Worm (Caenorhabditis elegans) whole organism, L1 larva: Measurements from ENCODE around the gene pid-5.

ENCODE experiments used
- C04F5.9 ChIP-seq: sonication (generic microtip); optimal IDR thresholded peaks from 2 replicates; lab custom pipeline; 2016; ENCODE audit warnings: missing genetic modification characterization, missing compliant biosample characterization
- C16A3.4 ChIP-seq: fragments of 150-350 bp; optimal IDR thresholded peaks from 2 replicates; lab custom pipeline; 2014; ENCODE audit warnings: missing biosample characterization, missing genetic modification characterization
- F16B12.6 ChIP-seq: fragments of 150-350 bp; optimal IDR thresholded peaks from 2 replicates; lab custom pipeline; 2014; ENCODE audit warnings: missing biosample characterization, missing genetic modification characterization
- aha-1 ChIP-seq: fragments of 150-350 bp; optimal IDR thresholded peaks from 2 replicates; lab custom pipeline; 2014; ENCODE audit warnings: missing biosample characterization, missing genetic modification characterization
- alr-1 ChIP-seq: fragments of 200-800 bp; sonication (Bioruptor generic); optimal IDR thresholded peaks from 2 replicates; lab custom pipeline; 2018; ENCODE audit warnings: borderline replicate concordance, mild to moderate bottlenecking, missing genetic modification characterization, missing compliant biosample characterization
- ceh-63 ChIP-seq: fragments of 200-800 bp; sonication (Bioruptor generic); optimal IDR thresholded peaks from 2 replicates; lab custom pipeline; 2018; ENCODE audit warnings: mild to moderate bottlenecking, missing genetic modification characterization, missing compliant biosample characterization
- dpl-1 ChIP-seq, 3 experiments: fragments of 150-350 bp in 2 of 3; sonication (generic microtip) in 1 of 3; optimal IDR thresholded peaks; 2 replicates each; lab custom pipeline; 2014 to 2017; ENCODE audit warnings: missing biosample characterization in 3 of 3, missing genetic modification characterization in 3 of 3, missing genetic modification reagents in 3 of 3
- isw-1 ChIP-seq: fragments of 200-800 bp; sonication (Bioruptor generic); IDR thresholded peaks from 2 replicates; pipeline ENCODE4 v1.3.6; 2022; ENCODE audit warnings: missing genetic modification characterization, missing compliant biosample characterization
- lin-14 ChIP-seq: fragments of 200-800 bp; sonication (Bioruptor generic); optimal IDR thresholded peaks from 2 replicates; lab custom pipeline; 2018; ENCODE audit warnings: mild to moderate bottlenecking, missing genetic modification characterization, moderate library complexity, missing compliant biosample characterization
- lin-35 ChIP-seq, 2 experiments: fragments of 150-350 bp; optimal IDR thresholded peaks; 2 replicates each; lab custom pipeline; 2014; ENCODE audit warnings: missing biosample characterization in 2 of 2, missing genetic modification characterization in 2 of 2, missing genetic modification reagents in 2 of 2
- mab-9 ChIP-seq: fragments of 200-800 bp; sonication (Bioruptor generic); IDR thresholded peaks from 2 replicates; pipeline ENCODE4 v1.3.6; 2022; ENCODE audit warnings: missing genetic modification reagents, missing genetic modification characterization, missing compliant biosample characterization
- nhr-47 ChIP-seq: sonication (generic microtip); optimal IDR thresholded peaks from 2 replicates; lab custom pipeline; 2016; ENCODE audit warnings: mild to moderate bottlenecking, missing genetic modification characterization, moderate library complexity, missing compliant biosample characterization
- nhr-76 ChIP-seq: sonication (generic microtip); optimal IDR thresholded peaks from 2 replicates; lab custom pipeline; 2017; ENCODE audit warnings: missing biosample characterization, missing genetic modification characterization
- sup-37 ChIP-seq: fragments of 200-800 bp; sonication (Bioruptor generic); optimal IDR thresholded peaks from 2 replicates; lab custom pipeline; 2018; ENCODE audit warnings: mild to moderate bottlenecking, missing genetic modification characterization, missing compliant biosample characterization
- unc-130 ChIP-seq: fragments of 150-350 bp; optimal IDR thresholded peaks from 2 replicates; lab custom pipeline; 2017; ENCODE audit warnings: missing biosample characterization, missing genetic modification characterization, inconsistent platforms
- unc-62 ChIP-seq: fragments of 150-350 bp; optimal IDR thresholded peaks from 2 replicates; lab custom pipeline; 2014; ENCODE audit warnings: missing biosample characterization, missing genetic modification reagents, missing genetic modification characterization
- xbp-1 ChIP-seq: sonication (generic microtip); optimal IDR thresholded peaks from 2 replicates; lab custom pipeline; 2016; ENCODE audit warnings: missing genetic modification characterization, missing compliant biosample characterization
- ztf-4 ChIP-seq: fragments of 150-350 bp; optimal IDR thresholded peaks from 2 replicates; lab custom pipeline; 2014; ENCODE audit warnings: missing biosample characterization, missing genetic modification characterization

The pid-5 gene

DNA sequence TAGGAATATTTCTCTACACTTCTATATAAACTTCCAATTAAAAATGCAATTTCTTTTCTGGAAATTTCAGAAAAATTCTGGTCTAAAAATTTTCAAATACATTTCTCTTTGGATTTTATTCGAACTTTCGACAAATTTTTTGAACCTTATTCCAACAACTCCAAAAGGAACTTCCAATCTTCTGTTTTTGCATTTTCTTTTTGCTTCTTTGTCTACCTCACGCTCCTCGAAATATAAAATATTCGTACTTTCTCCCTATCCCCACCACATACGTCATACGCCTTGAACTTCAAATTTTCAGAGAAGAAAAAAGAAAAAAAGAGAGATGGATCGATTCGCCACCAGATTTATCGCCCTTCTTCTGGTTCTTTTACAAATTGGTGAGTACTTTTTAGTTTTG is 43.7 kb downstream of the pid-5 start, which contains the start of gene nlp-9:
Gene nlp-9, plus strand, starts transcription at position 301 of the 400 bp plus-strand sequence.
- TF ChIP-seq lin-35 (GFP tag; optimal IDR thresholded peaks at IDR 0.05; lab: Kevin White, UChicago) (no peak), dpl-1 (GFP tag; optimal IDR thresholded peaks at IDR 0.05; lab: Kevin White, UChicago) (no peak), ztf-4 (no peak), aha-1 (no peak), ceh-63 (GFP tag; lab: Kevin White, UChicago) (no peak), C04F5.9 (no peak), nhr-76 (tag; lab: Kevin White, UChicago) (no peak), xbp-1 (tag; lab: Kevin White, UChicago) (no peak), unc-130 (tag; lab: Kevin White, UChicago) (no peak), lin-14 (no peak), C16A3.4 (tag; lab: Kevin White, UChicago) (no peak), nhr-47 (tag; lab: Kevin White, UChicago) (no peak), F16B12.6 (tag; lab: Kevin White, UChicago) (no peak), unc-62 (no peak), mab-9 (no peak), isw-1 (GFP tag; lab: Robert Waterston, UW) (no peak), sup-37 (GFP tag; lab: Kevin White, UChicago) (no peak), alr-1 (tag; lab: Kevin White, UChicago) (no peak)
